Worm (Caenorhabditis elegans) whole organism, L1 larva: ENCODE results near the gene osm-11.

Experiments
- aha-1 ChIP-seq: fragments of 150-350 bp; optimal IDR thresholded peaks from 2 replicates; lab custom pipeline; 2014; ENCODE audit warnings: missing biosample characterization, missing genetic modification characterization
- blmp-1 ChIP-seq: fragments of 150-350 bp; optimal IDR thresholded peaks from 2 replicates; lab custom pipeline; 2014; ENCODE audit warnings: missing biosample characterization, missing genetic modification characterization
- ceh-63 ChIP-seq: fragments of 200-800 bp; sonication (Bioruptor generic); optimal IDR thresholded peaks from 2 replicates; lab custom pipeline; 2018; ENCODE audit warnings: mild to moderate bottlenecking, missing genetic modification characterization, missing compliant biosample characterization
- ceh-8 ChIP-seq: fragments of 200-800 bp; sonication (Bioruptor generic); optimal IDR thresholded peaks from 2 replicates; lab custom pipeline; 2018; ENCODE audit warnings: mild to moderate bottlenecking, missing genetic modification characterization, moderate library complexity, missing compliant biosample characterization
- ceh-82 ChIP-seq, 3 experiments: fragments of 150-350 bp in 1 of 3; sonication (generic microtip) in 2 of 3; optimal IDR thresholded peaks; 2 replicates each; lab custom pipeline; 2014 to 2017; ENCODE audit warnings: missing biosample characterization in 3 of 3, missing genetic modification characterization in 3 of 3
- ceh-88 ChIP-seq: fragments of 200-800 bp; sonication (Bioruptor generic); IDR thresholded peaks from 2 replicates; pipeline ENCODE4 v1.3.6; 2022; ENCODE audit warnings: missing genetic modification characterization, missing compliant biosample characterization
- ces-1 ChIP-seq: fragments of 150-350 bp; optimal IDR thresholded peaks from 2 replicates; lab custom pipeline; 2014; ENCODE audit warnings: missing biosample characterization, missing genetic modification reagents, missing genetic modification characterization
- dsc-1 ChIP-seq: sonication (generic microtip); optimal IDR thresholded peaks from 2 replicates; lab custom pipeline; 2016; ENCODE audit warnings: mild to moderate bottlenecking, missing genetic modification characterization, missing compliant biosample characterization
- efl-1 ChIP-seq, 4 experiments: fragments of 150-350 bp; optimal IDR thresholded peaks in 3 of 4; peaks in 1 of 4; 1 replicate in 1 of 4; 2 replicates in 3 of 4; lab custom pipeline; 2014; ENCODE audit warnings: missing biosample characterization in 2 of 4, missing genetic modification characterization in 2 of 4, missing genetic modification reagents in 2 of 4
- egl-13 ChIP-seq: sonication (generic microtip); optimal IDR thresholded peaks from 2 replicates; lab custom pipeline; 2016; ENCODE audit warnings: missing genotype, missing genetic modification reagents, missing genetic modification characterization, missing compliant biosample characterization
- elt-3 ChIP-seq, 6 experiments: fragments of 150-350 bp in 1 of 6; sonication (generic microtip); optimal IDR thresholded peaks; 2 replicates each; lab custom pipeline; 2017 to 2018; ENCODE audit warnings: missing biosample characterization in 6 of 6, missing genetic modification characterization in 6 of 6, inconsistent platforms in 1 of 6
- ets-5 ChIP-seq: fragments of 200-800 bp; sonication (Bioruptor generic); IDR thresholded peaks from 2 replicates; pipeline ENCODE4 v1.3.6; 2022; ENCODE audit warnings: missing genetic modification characterization, missing compliant biosample characterization
- fkh-4 ChIP-seq: sonication (generic microtip); optimal IDR thresholded peaks from 2 replicates; lab custom pipeline; 2016; ENCODE audit warnings: missing compliant biosample characterization, missing genetic modification characterization, borderline replicate concordance
- fos-1 ChIP-seq: fragments of 150-350 bp; optimal IDR thresholded peaks from 2 replicates; lab custom pipeline; 2014; ENCODE audit warnings: missing biosample characterization, missing genetic modification characterization
- grh-1 ChIP-seq: fragments of 200-800 bp; sonication (Bioruptor generic); IDR thresholded peaks from 2 replicates; pipeline ENCODE4 v1.3.6; 2022; ENCODE audit warnings: missing genetic modification reagents, missing genetic modification characterization, missing compliant biosample characterization
- hlh-17 ChIP-seq: fragments of 200-800 bp; sonication (Bioruptor generic); optimal IDR thresholded peaks from 2 replicates; lab custom pipeline; 2018; ENCODE audit warnings: missing genetic modification characterization, mild to moderate bottlenecking, missing compliant biosample characterization, moderate library complexity, borderline replicate concordance
- hlh-4 ChIP-seq: sonication (generic microtip); optimal IDR thresholded peaks from 2 replicates; lab custom pipeline; 2016; ENCODE audit warnings: mild to moderate bottlenecking, missing genetic modification characterization, missing compliant biosample characterization
- irx-1 ChIP-seq: sonication (generic microtip); optimal IDR thresholded peaks from 2 replicates; lab custom pipeline; 2016; ENCODE audit warnings: missing genetic modification characterization, missing compliant biosample characterization
- isw-1 ChIP-seq: fragments of 200-800 bp; sonication (Bioruptor generic); IDR thresholded peaks from 2 replicates; pipeline ENCODE4 v1.3.6; 2022; ENCODE audit warnings: missing genetic modification characterization, missing compliant biosample characterization
- jun-1 ChIP-seq: fragments of 150-350 bp; optimal IDR thresholded peaks from 2 replicates; lab custom pipeline; 2014; ENCODE audit warnings: missing biosample characterization, missing genetic modification reagents, missing genetic modification characterization
- lin-13 ChIP-seq: fragments of 150-350 bp; optimal IDR thresholded peaks from 2 replicates; lab custom pipeline; 2014; ENCODE audit warnings: missing biosample characterization, missing genetic modification reagents, missing genetic modification characterization
- lin-14 ChIP-seq: fragments of 200-800 bp; sonication (Bioruptor generic); optimal IDR thresholded peaks from 2 replicates; lab custom pipeline; 2018; ENCODE audit warnings: mild to moderate bottlenecking, missing genetic modification characterization, moderate library complexity, missing compliant biosample characterization
- lin-15B ChIP-seq: fragments of 150-350 bp; sonication (generic microtip); optimal IDR thresholded peaks from 3 replicates; lab custom pipeline; 2014; ENCODE audit warnings: missing biosample characterization, missing genetic modification characterization
- lin-35 ChIP-seq, 2 experiments: fragments of 150-350 bp; optimal IDR thresholded peaks; 2 replicates each; lab custom pipeline; 2014; ENCODE audit warnings: missing biosample characterization in 2 of 2, missing genetic modification characterization in 2 of 2, missing genetic modification reagents in 2 of 2
- lir-3 ChIP-seq: sonication (generic microtip); optimal IDR thresholded peaks from 2 replicates; lab custom pipeline; 2016; ENCODE audit warnings: mild to moderate bottlenecking, missing genetic modification characterization, moderate library complexity, missing compliant biosample characterization; ENCODE audit not compliant: poor library complexity
- lsy-2 ChIP-seq, 2 experiments: fragments of 150-350 bp; optimal IDR thresholded peaks; 2 replicates each; lab custom pipeline; 2014; ENCODE audit warnings: missing biosample characterization in 2 of 2, missing genetic modification characterization in 2 of 2
- mdl-1 ChIP-seq, 2 experiments: fragments of 150-350 bp; optimal IDR thresholded peaks; 2 replicates each; lab custom pipeline; 2014 to 2017; ENCODE audit warnings: missing biosample characterization in 2 of 2, missing genetic modification characterization in 2 of 2, inconsistent platforms in 1 of 2
- mep-1 ChIP-seq: fragments of 150-350 bp; optimal IDR thresholded peaks from 2 replicates; lab custom pipeline; 2014; ENCODE audit warnings: missing biosample characterization, missing genetic modification characterization
- nhr-19 ChIP-seq: fragments of 200-800 bp; sonication (Bioruptor generic); conservative IDR thresholded peaks from 2 replicates; pipeline ENCODE4 v1.3.6; 2022; ENCODE audit warnings: missing genetic modification characterization, missing compliant biosample characterization
- nhr-20 ChIP-seq: sonication (generic microtip); optimal IDR thresholded peaks from 2 replicates; lab custom pipeline; 2016; ENCODE audit warnings: mild to moderate bottlenecking, missing genetic modification characterization, missing compliant biosample characterization
- nhr-71 ChIP-seq: sonication (generic microtip); optimal IDR thresholded peaks from 2 replicates; lab custom pipeline; 2016; ENCODE audit warnings: mild to moderate bottlenecking, missing genetic modification characterization, moderate library complexity, missing compliant biosample characterization
- nhr-77 ChIP-seq: fragments of 150-350 bp; optimal IDR thresholded peaks from 2 replicates; lab custom pipeline; 2014; ENCODE audit warnings: missing biosample characterization, missing genetic modification characterization
- nhr-85 ChIP-seq: sonication (generic microtip); peaks from one replicate; lab custom pipeline; 2016; ENCODE audit warnings: missing genetic modification characterization, inconsistent platforms, missing compliant biosample characterization
- nhr-90 ChIP-seq: sonication (generic microtip); optimal IDR thresholded peaks from 2 replicates; lab custom pipeline; 2016; ENCODE audit warnings: mild to moderate bottlenecking, missing genetic modification characterization, missing compliant biosample characterization; ENCODE audit not compliant: poor library complexity
- pag-3 ChIP-seq: sonication (generic microtip); optimal IDR thresholded peaks from 2 replicates; lab custom pipeline; 2017; ENCODE audit warnings: missing genetic modification characterization, mild to moderate bottlenecking, missing compliant biosample characterization, antibody characterized with exemption, borderline replicate concordance; ENCODE audit not compliant: insufficient read depth
- pax-3 ChIP-seq: fragments of 200-800 bp; sonication (Bioruptor generic); optimal IDR thresholded peaks from 2 replicates; lab custom pipeline; 2018; ENCODE audit warnings: mild to moderate bottlenecking, missing genetic modification characterization, moderate library complexity, missing compliant biosample characterization
- rnt-1 ChIP-seq: sonication (generic microtip); optimal IDR thresholded peaks from 2 replicates; lab custom pipeline; 2016; ENCODE audit warnings: mild to moderate bottlenecking, missing genetic modification characterization, moderate library complexity, missing compliant biosample characterization
- snu-23 ChIP-seq: sonication (generic microtip); optimal IDR thresholded peaks from 2 replicates; lab custom pipeline; 2016; ENCODE audit warnings: missing genetic modification characterization, missing compliant biosample characterization
- unc-130 ChIP-seq: fragments of 150-350 bp; optimal IDR thresholded peaks from 2 replicates; lab custom pipeline; 2017; ENCODE audit warnings: missing biosample characterization, missing genetic modification characterization, inconsistent platforms
- unc-62 ChIP-seq: fragments of 150-350 bp; optimal IDR thresholded peaks from 2 replicates; lab custom pipeline; 2014; ENCODE audit warnings: missing biosample characterization, missing genetic modification reagents, missing genetic modification characterization
- vab-15 ChIP-seq: sonication (generic microtip); optimal IDR thresholded peaks from 2 replicates; lab custom pipeline; 2017; ENCODE audit warnings: missing genotype, mild to moderate bottlenecking, missing genetic modification characterization, missing compliant biosample characterization
- xbp-1 ChIP-seq: sonication (generic microtip); optimal IDR thresholded peaks from 2 replicates; lab custom pipeline; 2016; ENCODE audit warnings: missing genetic modification characterization, missing compliant biosample characterization
- zag-1 ChIP-seq: fragments of 150-350 bp; optimal IDR thresholded peaks from 2 replicates; lab custom pipeline; 2014; ENCODE audit warnings: missing biosample characterization, missing genetic modification characterization
- ztf-11 ChIP-seq, 2 experiments: sonication (generic microtip); optimal IDR thresholded peaks; 2 replicates each; lab custom pipeline; 2016 to 2017; ENCODE audit warnings: missing genetic modification characterization in 2 of 2, missing biosample characterization in 1 of 2, missing compliant biosample characterization in 1 of 2

The osm-11 gene

DNA sequence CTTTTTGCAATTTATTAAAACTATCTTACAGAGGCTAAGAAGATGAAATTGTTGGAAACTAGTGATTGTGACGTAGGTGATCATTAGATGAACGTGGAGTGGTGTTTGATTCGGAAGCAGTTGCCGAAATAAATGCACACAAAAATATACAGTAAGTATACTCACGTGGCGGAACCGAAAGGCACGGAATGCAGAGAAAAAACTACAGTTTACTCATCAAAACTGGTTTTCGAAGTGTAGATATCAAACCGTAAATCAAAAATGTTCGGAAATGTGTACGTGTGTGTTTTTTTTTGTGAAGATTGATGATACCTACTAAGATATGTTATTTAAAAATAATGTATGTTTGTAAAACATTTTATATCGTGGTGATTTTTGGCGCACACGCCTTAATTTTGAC, 5.3 kb upstream of the osm-11 start (continued):
- TF ChIP-seq vab-15 (tag; lab: Kevin White, UChicago) (no peak), ceh-82 (tag; optimal IDR thresholded peaks at IDR 0.05; lab: Kevin White, UChicago) (no peak), nhr-85 (tag; lab: Kevin White, UChicago) (peak; percentile 94), ets-5 (GFP tag; lab: Robert Waterston, UW) (no peak)

DNA sequence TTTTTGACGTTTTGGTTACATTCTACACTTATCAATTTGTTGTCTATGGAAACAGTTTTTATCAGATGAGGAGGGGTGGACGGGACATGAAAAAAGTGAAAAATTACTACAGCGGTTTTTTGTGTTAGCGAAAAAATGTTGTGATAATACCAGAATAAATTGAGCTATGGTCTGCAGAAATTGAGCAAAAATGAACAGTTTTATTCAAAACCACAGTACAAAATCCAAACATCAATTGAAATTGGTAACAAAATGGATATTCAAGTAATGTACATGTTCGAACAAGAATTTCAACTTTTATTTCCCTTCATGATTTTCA, 3.2 kb upstream of the osm-11 start:
- no peak for TF ChIP-seq lin-15B
- no peak for TF ChIP-seq fkh-4
- no peak for TF ChIP-seq jun-1
- no peak for TF ChIP-seq ceh-63 (GFP tag; lab: Kevin White, UChicago)
- no peak for TF ChIP-seq ces-1
- TF ChIP-seq ceh-8 (GFP tag; lab: Kevin White, UChicago) = no peak
- no peak for TF ChIP-seq nhr-71 (tag; lab: Kevin White, UChicago)
- TF ChIP-seq egl-13 (tag; lab: Kevin White, UChicago) = no peak
- TF ChIP-seq lin-14 (GFP tag; lab: Kevin White, UChicago) = no peak
- no peak for TF ChIP-seq unc-62 (GFP tag; lab: Kevin White, UChicago)
- TF ChIP-seq nhr-90 = no peak

- TF ChIP-seq nhr-71 (tag; lab: Kevin White, UChicago) = peak; percentile 55
- TF ChIP-seq nhr-85 (tag; lab: Kevin White, UChicago) = peak; percentile 92
- no peak for TF ChIP-seq dsc-1
- TF ChIP-seq snu-23 (GFP tag; lab: Kevin White, UChicago) = peak; percentile 13
- TF ChIP-seq efl-1 (optimal IDR thresholded peaks at IDR 0.05; lab: Kevin White, UChicago) = no peak
- TF ChIP-seq efl-1 (GFP tag; optimal IDR thresholded peaks at IDR 0.05 in 1 of 2; lab: Kevin White, UChicago) = peak in 1 of 2 experiments; percentile 91
- TF ChIP-seq nhr-20 = peak; percentile 67
- TF ChIP-seq hlh-17 (GFP tag; lab: Kevin White, UChicago) = no peak
- TF ChIP-seq lin-35 (GFP tag; optimal IDR thresholded peaks at IDR 0.05; lab: Kevin White, UChicago) = peak in 1 of 2 experiments; percentile 37
- no peak for TF ChIP-seq pag-3 (tag; lab: Kevin White, UChicago)
- peak; percentile 29 for TF ChIP-seq blmp-1 (tag; lab: Kevin White, UChicago)
- TF ChIP-seq elt-3 (tag; optimal IDR thresholded peaks at IDR 0.05; lab: Kevin White, UChicago) = peak in 1 of 6 experiments; percentile 35
- TF ChIP-seq ceh-88 (GFP tag; lab: Robert Waterston, UW) = no peak
- peak; percentile 23 for TF ChIP-seq nhr-90
- peak; percentile 55 for TF ChIP-seq irx-1 (tag; lab: Kevin White, UChicago)
- no peak for TF ChIP-seq fos-1 (tag; lab: Kevin White, UChicago)
- peak in 1 of 2 experiments; percentile 2 for TF ChIP-seq lsy-2 (tag; optimal IDR thresholded peaks at IDR 0.05; lab: Kevin White, UChicago)
- no peak for TF ChIP-seq nhr-77 (tag; lab: Kevin White, UChicago)
- TF ChIP-seq grh-1 (GFP tag; lab: Robert Waterston, UW) = 0 out of 2 replicates have a peak, but pooled peaks have one; percentile 26
- no peak for TF ChIP-seq ztf-11 (tag; optimal IDR thresholded peaks at IDR 0.05; lab: Kevin White, UChicago)
- no peak for TF ChIP-seq zag-1
- TF ChIP-seq aha-1 (tag; lab: Kevin White, UChicago) = no peak
- TF ChIP-seq fkh-4 = no peak
- TF ChIP-seq mdl-1 (tag; optimal IDR thresholded peaks at IDR 0.05; lab: Kevin White, UChicago) = peak in 1 of 2 experiments; percentile 67
- TF ChIP-seq lir-3 (tag; lab: Kevin White, UChicago) = peak; percentile 1
- TF ChIP-seq hlh-4 = no peak
- TF ChIP-seq isw-1 (GFP tag; lab: Robert Waterston, UW) = no peak
- no peak for TF ChIP-seq lin-15B
- TF ChIP-seq lin-14 (GFP tag; lab: Kevin White, UChicago) = peak; percentile 46
- TF ChIP-seq pax-3 (tag; lab: Kevin White, UChicago) = no peak
- peak; percentile 4 for TF ChIP-seq lin-13 (GFP tag; lab: Kevin White, UChicago)
- no peak for TF ChIP-seq nhr-19 (GFP tag; lab: Robert Waterston, UW)
- no peak for TF ChIP-seq ceh-82 (tag; optimal IDR thresholded peaks at IDR 0.05; lab: Kevin White, UChicago)
- no peak for TF ChIP-seq xbp-1 (tag; lab: Kevin White, UChicago)
- TF ChIP-seq rnt-1 = peak; percentile 6
- TF ChIP-seq unc-130 (tag; lab: Kevin White, UChicago) = no peak
- no peak for TF ChIP-seq mep-1
These were observed 2.7 kb upstream of the osm-11 start for ce11 chrX:17423894-17424594.
